Worm (Caenorhabditis elegans): ENCODE data around the gene F56C3.10.

ce11 chrX:1338906-1339673 lies 42.4 kb downstream of the F56C3.10 start:
- TF ChIP-seq mdl-1 (tag; optimal IDR thresholded peaks at IDR 0.05), result no peak
- no peak for TF ChIP-seq lin-15B (tag; optimal IDR thresholded peaks at IDR 0.05)
- TF ChIP-seq daf-8 (GFP tag; IDR thresholded peaks at IDR 0.05), result no peak
- TF ChIP-seq skn-1 (tag; optimal IDR thresholded peaks at IDR 0.05), result no peak
- TF ChIP-seq nhr-237 (tag; optimal IDR thresholded peaks at IDR 0.05), result no peak
- TF ChIP-seq nhr-28 (tag; optimal IDR thresholded peaks at IDR 0.05), result no peak
- no peak for TF ChIP-seq fkh-10 (GFP tag; optimal IDR thresholded peaks at IDR 0.05)
- TF ChIP-seq fos-1 (tag; optimal IDR thresholded peaks at IDR 0.05), result no peak
- TF ChIP-seq lin-39 (tag; optimal IDR thresholded peaks at IDR 0.05), result no peak
- TF ChIP-seq egl-27 (tag; optimal IDR thresholded peaks at IDR 0.05), result no peak
- TF ChIP-seq pqm-1 (tag; optimal IDR thresholded peaks at IDR 0.05), result no peak
- TF ChIP-seq snpc-4 (tag; optimal IDR thresholded peaks at IDR 0.05), result no peak

Measured in whole organism, L4 larva.